Worm (Caenorhabditis elegans) whole organism, L1 larva: ENCODE data around the gene R10E4.9.

Experiments used
- C04F5.9 ChIP-seq: sonication (generic microtip); optimal IDR thresholded peaks from 2 replicates; lab custom pipeline; 2016; ENCODE audit warnings: missing genetic modification characterization, missing compliant biosample characterization
- C16A3.4 ChIP-seq: fragments of 150-350 bp; optimal IDR thresholded peaks from 2 replicates; lab custom pipeline; 2014; ENCODE audit warnings: missing biosample characterization, missing genetic modification characterization
- Y116A8C.19 ChIP-seq: sonication (generic microtip); optimal IDR thresholded peaks from 2 replicates; lab custom pipeline; 2016; ENCODE audit warnings: missing compliant biosample characterization, missing genetic modification characterization, borderline replicate concordance
- aha-1 ChIP-seq: fragments of 150-350 bp; optimal IDR thresholded peaks from 2 replicates; lab custom pipeline; 2014; ENCODE audit warnings: missing biosample characterization, missing genetic modification characterization
- ama-1 ChIP-seq: fragments of 150-350 bp; optimal IDR thresholded peaks from 2 replicates; lab custom pipeline; 2014
- blmp-1 ChIP-seq: fragments of 150-350 bp; optimal IDR thresholded peaks from 2 replicates; lab custom pipeline; 2014; ENCODE audit warnings: missing biosample characterization, missing genetic modification characterization
- ceh-63 ChIP-seq: fragments of 200-800 bp; sonication (Bioruptor generic); optimal IDR thresholded peaks from 2 replicates; lab custom pipeline; 2018; ENCODE audit warnings: mild to moderate bottlenecking, missing genetic modification characterization, missing compliant biosample characterization
- ceh-8 ChIP-seq: fragments of 200-800 bp; sonication (Bioruptor generic); optimal IDR thresholded peaks from 2 replicates; lab custom pipeline; 2018; ENCODE audit warnings: mild to moderate bottlenecking, missing genetic modification characterization, moderate library complexity, missing compliant biosample characterization
- ceh-82 ChIP-seq, 3 experiments: fragments of 150-350 bp in 1 of 3; sonication (generic microtip) in 2 of 3; optimal IDR thresholded peaks; 2 replicates each; lab custom pipeline; 2014 to 2017; ENCODE audit warnings: missing biosample characterization in 3 of 3, missing genetic modification characterization in 3 of 3
- ces-1 ChIP-seq: fragments of 150-350 bp; optimal IDR thresholded peaks from 2 replicates; lab custom pipeline; 2014; ENCODE audit warnings: missing biosample characterization, missing genetic modification reagents, missing genetic modification characterization
- dpl-1 ChIP-seq, 3 experiments: fragments of 150-350 bp in 2 of 3; sonication (generic microtip) in 1 of 3; optimal IDR thresholded peaks; 2 replicates each; lab custom pipeline; 2014 to 2017; ENCODE audit warnings: missing biosample characterization in 3 of 3, missing genetic modification characterization in 3 of 3, missing genetic modification reagents in 3 of 3
- efl-1 ChIP-seq, 4 experiments: fragments of 150-350 bp; optimal IDR thresholded peaks in 3 of 4; peaks in 1 of 4; 1 replicate in 1 of 4; 2 replicates in 3 of 4; lab custom pipeline; 2014; ENCODE audit warnings: missing biosample characterization in 2 of 4, missing genetic modification characterization in 2 of 4, missing genetic modification reagents in 2 of 4
- egl-27 ChIP-seq, 2 experiments: fragments of 150-350 bp in 1 of 2; sonication (generic microtip); optimal IDR thresholded peaks; 3 replicates each; lab custom pipeline; 2017 to 2018; ENCODE audit warnings: missing biosample characterization in 2 of 2, missing genetic modification characterization in 2 of 2, missing genetic modification reagents in 2 of 2
- elt-3 ChIP-seq, 6 experiments: fragments of 150-350 bp in 1 of 6; sonication (generic microtip); optimal IDR thresholded peaks; 2 replicates each; lab custom pipeline; 2017 to 2018; ENCODE audit warnings: missing biosample characterization in 6 of 6, missing genetic modification characterization in 6 of 6, inconsistent platforms in 1 of 6
- fkh-10 ChIP-seq: sonication (generic microtip); optimal IDR thresholded peaks from 2 replicates; lab custom pipeline; 2017; ENCODE audit warnings: missing biosample characterization, missing genetic modification reagents, missing genetic modification characterization
- fkh-8 ChIP-seq: sonication (generic microtip); optimal IDR thresholded peaks from 2 replicates; lab custom pipeline; 2016; ENCODE audit warnings: mild to moderate bottlenecking, missing genetic modification characterization, missing compliant biosample characterization
- fos-1 ChIP-seq: fragments of 150-350 bp; optimal IDR thresholded peaks from 2 replicates; lab custom pipeline; 2014; ENCODE audit warnings: missing biosample characterization, missing genetic modification characterization
- hlh-4 ChIP-seq: sonication (generic microtip); optimal IDR thresholded peaks from 2 replicates; lab custom pipeline; 2016; ENCODE audit warnings: mild to moderate bottlenecking, missing genetic modification characterization, missing compliant biosample characterization
- isw-1 ChIP-seq: fragments of 200-800 bp; sonication (Bioruptor generic); IDR thresholded peaks from 2 replicates; pipeline ENCODE4 v1.3.6; 2022; ENCODE audit warnings: missing genetic modification characterization, missing compliant biosample characterization
- lin-13 ChIP-seq: fragments of 150-350 bp; optimal IDR thresholded peaks from 2 replicates; lab custom pipeline; 2014; ENCODE audit warnings: missing biosample characterization, missing genetic modification reagents, missing genetic modification characterization
- lin-14 ChIP-seq: fragments of 200-800 bp; sonication (Bioruptor generic); optimal IDR thresholded peaks from 2 replicates; lab custom pipeline; 2018; ENCODE audit warnings: mild to moderate bottlenecking, missing genetic modification characterization, moderate library complexity, missing compliant biosample characterization
- lin-35 ChIP-seq, 2 experiments: fragments of 150-350 bp; optimal IDR thresholded peaks; 2 replicates each; lab custom pipeline; 2014; ENCODE audit warnings: missing biosample characterization in 2 of 2, missing genetic modification characterization in 2 of 2, missing genetic modification reagents in 2 of 2
- lir-3 ChIP-seq: sonication (generic microtip); optimal IDR thresholded peaks from 2 replicates; lab custom pipeline; 2016; ENCODE audit warnings: mild to moderate bottlenecking, missing genetic modification characterization, moderate library complexity, missing compliant biosample characterization; ENCODE audit not compliant: poor library complexity
- lsy-2 ChIP-seq, 2 experiments: fragments of 150-350 bp; optimal IDR thresholded peaks; 2 replicates each; lab custom pipeline; 2014; ENCODE audit warnings: missing biosample characterization in 2 of 2, missing genetic modification characterization in 2 of 2
- mep-1 ChIP-seq: fragments of 150-350 bp; optimal IDR thresholded peaks from 2 replicates; lab custom pipeline; 2014; ENCODE audit warnings: missing biosample characterization, missing genetic modification characterization
- nhr-11 ChIP-seq: fragments of 150-350 bp; optimal IDR thresholded peaks from 2 replicates; lab custom pipeline; 2014; ENCODE audit warnings: missing biosample characterization, missing genetic modification characterization
- nhr-12 ChIP-seq: sonication (generic microtip); optimal IDR thresholded peaks from 2 replicates; lab custom pipeline; 2017; ENCODE audit warnings: missing biosample characterization, missing genetic modification characterization
- nhr-19 ChIP-seq: fragments of 200-800 bp; sonication (Bioruptor generic); conservative IDR thresholded peaks from 2 replicates; pipeline ENCODE4 v1.3.6; 2022; ENCODE audit warnings: missing genetic modification characterization, missing compliant biosample characterization
- nhr-20 ChIP-seq: sonication (generic microtip); optimal IDR thresholded peaks from 2 replicates; lab custom pipeline; 2016; ENCODE audit warnings: mild to moderate bottlenecking, missing genetic modification characterization, missing compliant biosample characterization
- nhr-237 ChIP-seq: fragments of 150-350 bp; optimal IDR thresholded peaks from 2 replicates; lab custom pipeline; 2014; ENCODE audit warnings: missing biosample characterization, missing genetic modification characterization
- nhr-71 ChIP-seq: sonication (generic microtip); optimal IDR thresholded peaks from 2 replicates; lab custom pipeline; 2016; ENCODE audit warnings: mild to moderate bottlenecking, missing genetic modification characterization, moderate library complexity, missing compliant biosample characterization
- nhr-76 ChIP-seq: sonication (generic microtip); optimal IDR thresholded peaks from 2 replicates; lab custom pipeline; 2017; ENCODE audit warnings: missing biosample characterization, missing genetic modification characterization
- nhr-77 ChIP-seq: fragments of 150-350 bp; optimal IDR thresholded peaks from 2 replicates; lab custom pipeline; 2014; ENCODE audit warnings: missing biosample characterization, missing genetic modification characterization
- nhr-84 ChIP-seq: sonication (generic microtip); optimal IDR thresholded peaks from 2 replicates; lab custom pipeline; 2017; ENCODE audit warnings: missing biosample characterization, missing genetic modification characterization
- nhr-85 ChIP-seq: sonication (generic microtip); peaks from one replicate; lab custom pipeline; 2016; ENCODE audit warnings: missing genetic modification characterization, inconsistent platforms, missing compliant biosample characterization
- nhr-90 ChIP-seq: sonication (generic microtip); optimal IDR thresholded peaks from 2 replicates; lab custom pipeline; 2016; ENCODE audit warnings: mild to moderate bottlenecking, missing genetic modification characterization, missing compliant biosample characterization; ENCODE audit not compliant: poor library complexity
- pqm-1 ChIP-seq: sonication (generic microtip); optimal IDR thresholded peaks from 3 replicates; lab custom pipeline; 2017; ENCODE audit warnings: missing biosample characterization, missing genetic modification characterization
- rnt-1 ChIP-seq: sonication (generic microtip); optimal IDR thresholded peaks from 2 replicates; lab custom pipeline; 2016; ENCODE audit warnings: mild to moderate bottlenecking, missing genetic modification characterization, moderate library complexity, missing compliant biosample characterization
- snu-23 ChIP-seq: sonication (generic microtip); optimal IDR thresholded peaks from 2 replicates; lab custom pipeline; 2016; ENCODE audit warnings: missing genetic modification characterization, missing compliant biosample characterization
- swsn-7 ChIP-seq: sonication (generic microtip); optimal IDR thresholded peaks from 2 replicates; lab custom pipeline; 2016; ENCODE audit warnings: missing genetic modification characterization, missing compliant biosample characterization
- tbx-2 ChIP-seq: sonication (generic microtip); optimal IDR thresholded peaks from 2 replicates; lab custom pipeline; 2016; ENCODE audit warnings: missing genetic modification characterization, missing compliant biosample characterization
- unc-130 ChIP-seq: fragments of 150-350 bp; optimal IDR thresholded peaks from 2 replicates; lab custom pipeline; 2017; ENCODE audit warnings: missing biosample characterization, missing genetic modification characterization, inconsistent platforms
- unc-86 ChIP-seq: sonication (generic microtip); optimal IDR thresholded peaks from 2 replicates; lab custom pipeline; 2016; ENCODE audit warnings: missing genetic modification characterization, missing compliant biosample characterization
- xbp-1 ChIP-seq: sonication (generic microtip); optimal IDR thresholded peaks from 2 replicates; lab custom pipeline; 2016; ENCODE audit warnings: missing genetic modification characterization, missing compliant biosample characterization
- zip-4 ChIP-seq: fragments of 200-800 bp; sonication (Bioruptor generic); optimal IDR thresholded peaks from 2 replicates; lab custom pipeline; 2018; ENCODE audit warnings: mild to moderate bottlenecking, missing genetic modification characterization, moderate library complexity, missing compliant biosample characterization

Gene R10E4.9

DNA sequence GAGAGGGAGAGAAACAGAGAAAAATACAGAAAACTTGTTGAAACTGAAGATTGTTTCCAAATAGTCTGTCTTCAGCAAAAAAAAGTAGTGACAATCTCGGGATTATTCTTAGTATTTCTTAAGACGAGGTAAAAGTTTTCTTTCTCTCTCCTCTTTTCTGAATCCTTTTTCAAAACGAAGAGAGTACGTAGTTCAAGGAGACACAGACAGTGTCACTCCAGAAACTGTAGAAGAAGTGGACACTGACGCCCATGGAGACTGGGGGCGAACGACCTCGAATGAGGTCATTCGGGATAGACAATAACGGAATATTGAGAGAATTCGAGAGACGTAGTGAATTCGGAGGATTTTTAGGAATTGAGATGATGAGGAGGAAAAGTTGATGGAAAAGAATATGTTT lies 28.8 kb upstream of the R10E4.9 start, which contains the start of gene gly-6:
TSS of gene gly-6 (minus strand) at position 245 of the 400 bp plus-strand sequence.
- TF ChIP-seq fkh-8, result no peak
- no peak for TF ChIP-seq nhr-19 (GFP tag; lab: Robert Waterston, UW)
- TF ChIP-seq mep-1 (tag; lab: Kevin White, UChicago), result peak; percentile 66
- no peak for TF ChIP-seq aha-1 (tag; lab: Kevin White, UChicago)
- peak; percentile 82 for TF ChIP-seq nhr-85 (tag; lab: Kevin White, UChicago)
- TF ChIP-seq unc-130 (tag; lab: Kevin White, UChicago), result no peak
- peak in 1 of 2 experiments; percentile 4 for TF ChIP-seq lin-35 (GFP tag; optimal IDR thresholded peaks at IDR 0.05; lab: Kevin White, UChicago)
- peak; percentile 63 for TF ChIP-seq lin-14 (GFP tag; lab: Kevin White, UChicago)
- TF ChIP-seq nhr-71, result peak; percentile 6
- TF ChIP-seq lsy-2 (tag; optimal IDR thresholded peaks at IDR 0.05; lab: Kevin White, UChicago), result peak in 1 of 2 experiments; percentile 24
- TF ChIP-seq nhr-76 (tag; lab: Kevin White, UChicago), result no peak
- TF ChIP-seq elt-3 (tag; optimal IDR thresholded peaks at IDR 0.05; lab: Kevin White, UChicago), result peak in 1 of 6 experiments; percentile 26
- TF ChIP-seq xbp-1 (tag; lab: Kevin White, UChicago), result no peak
- TF ChIP-seq blmp-1, result peak; percentile 90
- TF ChIP-seq snu-23 (GFP tag; lab: Kevin White, UChicago), result peak; percentile 27
- no peak for TF ChIP-seq hlh-4 (tag; lab: Kevin White, UChicago)
- TF ChIP-seq rnt-1, result peak; percentile 16

DNA sequence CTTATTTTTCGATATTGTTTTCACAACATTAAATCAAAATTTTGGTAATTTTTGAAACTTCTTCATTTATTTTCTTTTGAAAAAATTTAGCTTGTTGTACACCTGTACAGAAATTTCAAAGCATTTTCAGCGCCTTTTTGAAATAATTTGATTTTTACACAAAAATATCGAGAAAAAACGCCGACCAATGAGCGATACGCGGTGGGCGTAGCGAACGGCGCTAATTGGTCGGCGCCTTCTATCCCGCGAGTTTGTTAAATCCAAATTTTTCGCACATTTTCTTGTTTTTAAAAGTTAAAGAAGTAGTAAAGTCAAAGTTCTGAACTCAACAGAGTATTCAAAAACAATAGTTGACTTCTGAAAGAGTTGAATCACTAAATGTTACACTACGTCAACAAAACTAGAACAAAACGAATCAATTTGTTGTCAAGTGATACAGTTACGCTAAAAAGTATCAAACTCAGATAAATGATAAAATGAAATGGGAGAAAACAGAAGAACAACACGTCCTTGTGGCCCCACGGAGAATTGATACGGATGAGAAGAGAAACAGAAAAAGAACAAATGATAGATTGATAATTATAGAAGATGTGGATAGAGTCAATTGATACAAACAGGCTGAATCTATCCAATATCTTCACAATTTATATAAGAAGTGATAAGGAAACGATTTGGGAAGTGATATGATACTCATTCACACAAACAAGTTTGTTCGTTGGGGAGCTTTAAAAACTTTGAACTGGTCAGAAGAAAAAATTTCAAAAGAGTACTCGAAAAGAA lies 26.2 kb upstream of the R10E4.9 start:
- TF ChIP-seq rnt-1, result no peak
- TF ChIP-seq fos-1 (tag; lab: Kevin White, UChicago), result no peak
- no peak for TF ChIP-seq swsn-7 (tag; lab: Kevin White, UChicago)
- peak; percentile 25 for TF ChIP-seq nhr-85 (tag; lab: Kevin White, UChicago)
- no peak for TF ChIP-seq ama-1 (lab: Kevin White, UChicago)
- TF ChIP-seq lir-3 (tag; lab: Kevin White, UChicago), result no peak
- no peak for TF ChIP-seq C16A3.4 (tag; lab: Kevin White, UChicago)
- peak; percentile 75 for TF ChIP-seq blmp-1
- no peak for TF ChIP-seq tbx-2 (tag; lab: Kevin White, UChicago)
- no peak for TF ChIP-seq dpl-1 (GFP tag; optimal IDR thresholded peaks at IDR 0.05; lab: Kevin White, UChicago)
- peak; percentile 50 for TF ChIP-seq lin-14 (GFP tag; lab: Kevin White, UChicago)
- no peak for TF ChIP-seq zip-4 (GFP tag; lab: Kevin White, UChicago)
- no peak for TF ChIP-seq pqm-1 (tag; lab: Kevin White, UChicago)
- TF ChIP-seq nhr-12, result no peak
- TF ChIP-seq egl-27 (tag; optimal IDR thresholded peaks at IDR 0.05; lab: Kevin White, UChicago), result no peak
- no peak for TF ChIP-seq Y116A8C.19 (tag; lab: Kevin White, UChicago)
- no peak for TF ChIP-seq ceh-82 (tag; optimal IDR thresholded peaks at IDR 0.05; lab: Kevin White, UChicago)
- TF ChIP-seq isw-1, result no peak
- no peak for TF ChIP-seq ces-1 (GFP tag; lab: Kevin White, UChicago)
- TF ChIP-seq aha-1 (tag; lab: Kevin White, UChicago), result no peak
- TF ChIP-seq ceh-8 (GFP tag; lab: Kevin White, UChicago), result no peak
- TF ChIP-seq elt-3 (tag; optimal IDR thresholded peaks at IDR 0.05; lab: Kevin White, UChicago), result peak in 5 of 6 experiments; percentile 56 to 89 (median 65)
- TF ChIP-seq nhr-237 (tag; lab: Kevin White, UChicago), result no peak
- TF ChIP-seq C04F5.9 (tag; lab: Kevin White, UChicago), result no peak
- TF ChIP-seq nhr-90 (tag; lab: Kevin White, UChicago), result no peak
- TF ChIP-seq lsy-2 (tag; optimal IDR thresholded peaks at IDR 0.05; lab: Kevin White, UChicago), result no peak
- no peak for TF ChIP-seq lin-13 (GFP tag; lab: Kevin White, UChicago)
- TF ChIP-seq snu-23 (GFP tag; lab: Kevin White, UChicago), result peak; percentile 41
- TF ChIP-seq fkh-10 (GFP tag; lab: Kevin White, UChicago), result no peak
- no peak for TF ChIP-seq nhr-11 (tag; lab: Kevin White, UChicago)
- no peak for TF ChIP-seq efl-1 (optimal IDR thresholded peaks at IDR 0.05; lab: Kevin White, UChicago)
- TF ChIP-seq efl-1 (GFP tag; optimal IDR thresholded peaks at IDR 0.05 in 1 of 2; lab: Kevin White, UChicago), result no peak
- TF ChIP-seq nhr-20 (tag; lab: Kevin White, UChicago), result peak; percentile 4
- no peak for TF ChIP-seq unc-86 (tag; lab: Kevin White, UChicago)
- TF ChIP-seq nhr-77 (tag; lab: Kevin White, UChicago), result no peak
- TF ChIP-seq xbp-1 (tag; lab: Kevin White, UChicago), result no peak
- TF ChIP-seq nhr-84, result no peak
- TF ChIP-seq ceh-63 (GFP tag; lab: Kevin White, UChicago), result no peak
